Worm (Caenorhabditis elegans) whole organism, L2 larva: ENCODE data around the gene spp-30.

ENCODE experiments used
- nhr-237 ChIP-seq: fragments of 150-350 bp; optimal IDR thresholded peaks from 2 replicates; lab custom pipeline; 2014; ENCODE audit warnings: missing biosample characterization, missing genetic modification characterization
- skn-1 ChIP-seq: sonication (generic microtip); optimal IDR thresholded peaks from 2 replicates; lab custom pipeline; 2017; ENCODE audit warnings: missing biosample characterization, missing genetic modification characterization

DNA sequence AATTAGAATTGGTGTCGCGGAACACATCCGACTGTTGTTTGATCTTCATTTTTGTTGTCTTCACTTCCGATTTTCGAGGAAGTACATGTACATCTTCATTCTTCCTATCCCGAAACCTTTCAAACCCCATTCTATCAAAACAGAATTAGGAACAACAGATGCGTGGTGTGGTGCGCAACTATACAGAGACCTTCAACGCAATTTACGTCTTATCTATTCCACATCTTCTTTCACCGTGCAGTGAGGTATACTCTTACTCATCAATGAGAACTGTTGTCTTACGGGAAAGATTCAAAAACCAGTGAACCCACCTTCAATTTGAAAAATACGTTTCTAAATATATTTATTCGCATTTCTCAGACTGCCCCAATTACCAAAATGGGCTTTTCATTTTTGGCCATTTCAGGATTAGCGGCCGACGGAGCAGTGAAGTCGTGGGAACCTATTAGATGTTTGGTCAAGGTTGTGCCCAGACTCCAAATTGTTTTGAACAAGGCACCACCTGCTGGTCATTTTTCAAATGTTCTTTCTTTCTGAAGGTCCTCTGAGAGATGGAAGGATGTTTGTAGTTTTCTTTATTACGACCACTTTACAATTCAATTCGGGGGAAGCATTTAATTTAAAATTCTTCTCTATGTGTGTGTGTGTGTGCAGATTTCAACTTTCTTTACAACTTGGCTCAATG lies 21.5 kb downstream of the spp-30 start:
- TF ChIP-seq nhr-237 (tag; lab: Kevin White, UChicago) = no peak
- no peak for TF ChIP-seq skn-1
